Worm (Caenorhabditis elegans): ENCODE measurements around the gene C04A11.1.

The C04A11.1 gene

ce11 chrX:13631122-13631672, 29.1 kb upstream of the C04A11.1 start, which contains the start of gene nlg-1:
nlg-1 (minus strand) TSS chrX:13631172.
- peak; percentile 59 for TF ChIP-seq fkh-10 (GFP tag; optimal IDR thresholded peaks at IDR 0.05)
- no peak for TF ChIP-seq zag-1 (tag; optimal IDR thresholded peaks at IDR 0.05)

ce11 chrX:13632245-13632644, 28.1 kb upstream of the C04A11.1 start:
- TF ChIP-seq egl-5 (tag; optimal IDR thresholded peaks at IDR 0.05) (peak; percentile 49), sea-2 (GFP tag; optimal IDR thresholded peaks at IDR 0.05) (no peak)

- TF ChIP-seq R02D3.7 (tag; optimal IDR thresholded peaks at IDR 0.05): no peak
- TF ChIP-seq snpc-4 (tag; optimal IDR thresholded peaks at IDR 0.05): peak; percentile 48
Measured at ce11 chrX:13633032-13633431, 27.3 kb upstream of the C04A11.1 start.

- peak; percentile 19 for TF ChIP-seq fkh-10 (GFP tag; optimal IDR thresholded peaks at IDR 0.05)
- TF ChIP-seq ceh-82 (tag; optimal IDR thresholded peaks at IDR 0.05): no peak
Measured at ce11 chrX:13633876-13634479, 26.3 kb upstream of the C04A11.1 start.

ce11 chrX:13637526-13637925, 22.8 kb upstream of the C04A11.1 start:
- TF ChIP-seq ztf-4 (tag; optimal IDR thresholded peaks at IDR 0.05) (no peak), ceh-9 (tag; optimal IDR thresholded peaks at IDR 0.05) (no peak), mdl-1 (tag; optimal IDR thresholded peaks at IDR 0.05) (no peak), nhr-77 (tag; optimal IDR thresholded peaks at IDR 0.05) (no peak)

- TF ChIP-seq hmg-11 (tag; optimal IDR thresholded peaks at IDR 0.05): no peak
- TF ChIP-seq egl-5 (tag; optimal IDR thresholded peaks at IDR 0.05): peak; percentile 85
- no peak for TF ChIP-seq unc-39 (tag; optimal IDR thresholded peaks at IDR 0.05)
Measured at ce11 chrX:13638351-13638958, 21.9 kb upstream of the C04A11.1 start.

ce11 chrX:13639577-13639976, 20.7 kb upstream of the C04A11.1 start, which contains the start of gene twk-20:
twk-20 (plus strand) TSS chrX:13639877.
- TF ChIP-seq mdl-1 (tag; optimal IDR thresholded peaks at IDR 0.05): no peak
- no peak for TF ChIP-seq lin-15B (tag; optimal IDR thresholded peaks at IDR 0.05)
- no peak for TF ChIP-seq nhr-76 (tag; optimal IDR thresholded peaks at IDR 0.05)
- no peak for TF ChIP-seq hmg-11 (tag; optimal IDR thresholded peaks at IDR 0.05)
- no peak for TF ChIP-seq nhr-28 (tag; optimal IDR thresholded peaks at IDR 0.05)
- no peak for TF ChIP-seq jun-1 (tag; optimal IDR thresholded peaks at IDR 0.05)
- TF ChIP-seq aly-2 (tag; optimal IDR thresholded peaks at IDR 0.05): no peak
- no peak for TF ChIP-seq ceh-9 (tag; optimal IDR thresholded peaks at IDR 0.05)
- no peak for TF ChIP-seq daf-12 (tag; optimal IDR thresholded peaks at IDR 0.05)
- TF ChIP-seq ZK546.5 (tag; optimal IDR thresholded peaks at IDR 0.05): no peak
- no peak for TF ChIP-seq tbx-2 (tag; optimal IDR thresholded peaks at IDR 0.05)
- no peak for TF ChIP-seq egl-5 (tag; optimal IDR thresholded peaks at IDR 0.05)
- no peak for TF ChIP-seq nhr-43 (tag; optimal IDR thresholded peaks at IDR 0.05; ENCODE audit: poor library complexity, severe bottlenecking)
- TF ChIP-seq skn-1 (tag; optimal IDR thresholded peaks at IDR 0.05): no peak
- TF ChIP-seq ztf-4 (tag; optimal IDR thresholded peaks at IDR 0.05): no peak
- TF ChIP-seq sea-2 (GFP tag; optimal IDR thresholded peaks at IDR 0.05): no peak
- no peak for TF ChIP-seq unc-62 (GFP tag; optimal IDR thresholded peaks at IDR 0.05)
- no peak for TF ChIP-seq fkh-2 (tag; optimal IDR thresholded peaks at IDR 0.05)

- TF ChIP-seq nhr-76 (tag; optimal IDR thresholded peaks at IDR 0.05) (no peak), elt-1 (tag; optimal IDR thresholded peaks at IDR 0.05) (peak; percentile 58)
Measured at ce11 chrX:13644884-13645283, 15.4 kb upstream of the C04A11.1 start.
